Worm (Caenorhabditis elegans) whole organism, L1 larva: ENCODE measurements around the gene T28H10.2.

Experiments used
- C16A3.4 ChIP-seq: fragments of 150-350 bp; optimal IDR thresholded peaks from 2 replicates; lab custom pipeline; 2014; ENCODE audit warnings: missing biosample characterization, missing genetic modification characterization
- F16B12.6 ChIP-seq: fragments of 150-350 bp; optimal IDR thresholded peaks from 2 replicates; lab custom pipeline; 2014; ENCODE audit warnings: missing biosample characterization, missing genetic modification characterization
- aha-1 ChIP-seq: fragments of 150-350 bp; optimal IDR thresholded peaks from 2 replicates; lab custom pipeline; 2014; ENCODE audit warnings: missing biosample characterization, missing genetic modification characterization
- alr-1 ChIP-seq: fragments of 200-800 bp; sonication (Bioruptor generic); optimal IDR thresholded peaks from 2 replicates; lab custom pipeline; 2018; ENCODE audit warnings: borderline replicate concordance, mild to moderate bottlenecking, missing genetic modification characterization, missing compliant biosample characterization
- aly-2 ChIP-seq: fragments of 150-350 bp; optimal IDR thresholded peaks from 2 replicates; lab custom pipeline; 2014; ENCODE audit warnings: missing biosample characterization, missing genetic modification characterization
- ama-1 ChIP-seq: fragments of 150-350 bp; optimal IDR thresholded peaks from 2 replicates; lab custom pipeline; 2014
- blmp-1 ChIP-seq: fragments of 150-350 bp; optimal IDR thresholded peaks from 2 replicates; lab custom pipeline; 2014; ENCODE audit warnings: missing biosample characterization, missing genetic modification characterization
- ceh-63 ChIP-seq: fragments of 200-800 bp; sonication (Bioruptor generic); optimal IDR thresholded peaks from 2 replicates; lab custom pipeline; 2018; ENCODE audit warnings: mild to moderate bottlenecking, missing genetic modification characterization, missing compliant biosample characterization
- ceh-88 ChIP-seq: fragments of 200-800 bp; sonication (Bioruptor generic); IDR thresholded peaks from 2 replicates; pipeline ENCODE4 v1.3.6; 2022; ENCODE audit warnings: missing genetic modification characterization, missing compliant biosample characterization
- ceh-90 ChIP-seq: sonication (generic microtip); optimal IDR thresholded peaks from 2 replicates; lab custom pipeline; 2016; ENCODE audit warnings: missing genetic modification characterization, missing compliant biosample characterization
- ces-1 ChIP-seq: fragments of 150-350 bp; optimal IDR thresholded peaks from 2 replicates; lab custom pipeline; 2014; ENCODE audit warnings: missing biosample characterization, missing genetic modification reagents, missing genetic modification characterization
- dpl-1 ChIP-seq, 3 experiments: fragments of 150-350 bp in 2 of 3; sonication (generic microtip) in 1 of 3; optimal IDR thresholded peaks; 2 replicates each; lab custom pipeline; 2014 to 2017; ENCODE audit warnings: missing biosample characterization in 3 of 3, missing genetic modification characterization in 3 of 3, missing genetic modification reagents in 3 of 3
- dsc-1 ChIP-seq: sonication (generic microtip); optimal IDR thresholded peaks from 2 replicates; lab custom pipeline; 2016; ENCODE audit warnings: mild to moderate bottlenecking, missing genetic modification characterization, missing compliant biosample characterization
- efl-1 ChIP-seq, 4 experiments: fragments of 150-350 bp; optimal IDR thresholded peaks in 3 of 4; peaks in 1 of 4; 1 replicate in 1 of 4; 2 replicates in 3 of 4; lab custom pipeline; 2014; ENCODE audit warnings: missing biosample characterization in 2 of 4, missing genetic modification characterization in 2 of 4, missing genetic modification reagents in 2 of 4
- elt-2 ChIP-seq: sonication (generic microtip); optimal IDR thresholded peaks from 2 replicates; lab custom pipeline; 2016; ENCODE audit warnings: missing genetic modification characterization, mild to moderate bottlenecking, inconsistent platforms, missing compliant biosample characterization, missing genetic modification reagents
- elt-3 ChIP-seq, 6 experiments: fragments of 150-350 bp in 1 of 6; sonication (generic microtip); optimal IDR thresholded peaks; 2 replicates each; lab custom pipeline; 2017 to 2018; ENCODE audit warnings: missing biosample characterization in 6 of 6, missing genetic modification characterization in 6 of 6, inconsistent platforms in 1 of 6
- fkh-10 ChIP-seq: sonication (generic microtip); optimal IDR thresholded peaks from 2 replicates; lab custom pipeline; 2017; ENCODE audit warnings: missing biosample characterization, missing genetic modification reagents, missing genetic modification characterization
- fkh-4 ChIP-seq: sonication (generic microtip); optimal IDR thresholded peaks from 2 replicates; lab custom pipeline; 2016; ENCODE audit warnings: missing compliant biosample characterization, missing genetic modification characterization, borderline replicate concordance
- fkh-8 ChIP-seq: sonication (generic microtip); optimal IDR thresholded peaks from 2 replicates; lab custom pipeline; 2016; ENCODE audit warnings: mild to moderate bottlenecking, missing genetic modification characterization, missing compliant biosample characterization
- fos-1 ChIP-seq: fragments of 150-350 bp; optimal IDR thresholded peaks from 2 replicates; lab custom pipeline; 2014; ENCODE audit warnings: missing biosample characterization, missing genetic modification characterization
- hlh-17 ChIP-seq: fragments of 200-800 bp; sonication (Bioruptor generic); optimal IDR thresholded peaks from 2 replicates; lab custom pipeline; 2018; ENCODE audit warnings: missing genetic modification characterization, mild to moderate bottlenecking, missing compliant biosample characterization, moderate library complexity, borderline replicate concordance
- hpl-2 ChIP-seq: fragments of 150-350 bp; optimal IDR thresholded peaks from 2 replicates; lab custom pipeline; 2014; ENCODE audit warnings: missing biosample characterization, missing genetic modification reagents, missing genetic modification characterization
- jun-1 ChIP-seq: fragments of 150-350 bp; optimal IDR thresholded peaks from 2 replicates; lab custom pipeline; 2014; ENCODE audit warnings: missing biosample characterization, missing genetic modification reagents, missing genetic modification characterization
- lin-15B ChIP-seq: fragments of 150-350 bp; sonication (generic microtip); optimal IDR thresholded peaks from 3 replicates; lab custom pipeline; 2014; ENCODE audit warnings: missing biosample characterization, missing genetic modification characterization
- lin-39 ChIP-seq: fragments of 150-350 bp; optimal IDR thresholded peaks from 2 replicates; lab custom pipeline; 2014; ENCODE audit warnings: missing biosample characterization, missing genetic modification reagents, missing genetic modification characterization
- lir-3 ChIP-seq: sonication (generic microtip); optimal IDR thresholded peaks from 2 replicates; lab custom pipeline; 2016; ENCODE audit warnings: mild to moderate bottlenecking, missing genetic modification characterization, moderate library complexity, missing compliant biosample characterization; ENCODE audit not compliant: poor library complexity
- mab-9 ChIP-seq: fragments of 200-800 bp; sonication (Bioruptor generic); IDR thresholded peaks from 2 replicates; pipeline ENCODE4 v1.3.6; 2022; ENCODE audit warnings: missing genetic modification reagents, missing genetic modification characterization, missing compliant biosample characterization
- mdl-1 ChIP-seq, 2 experiments: fragments of 150-350 bp; optimal IDR thresholded peaks; 2 replicates each; lab custom pipeline; 2014 to 2017; ENCODE audit warnings: missing biosample characterization in 2 of 2, missing genetic modification characterization in 2 of 2, inconsistent platforms in 1 of 2
- nhr-11 ChIP-seq: fragments of 150-350 bp; optimal IDR thresholded peaks from 2 replicates; lab custom pipeline; 2014; ENCODE audit warnings: missing biosample characterization, missing genetic modification characterization
- nhr-20 ChIP-seq: sonication (generic microtip); optimal IDR thresholded peaks from 2 replicates; lab custom pipeline; 2016; ENCODE audit warnings: mild to moderate bottlenecking, missing genetic modification characterization, missing compliant biosample characterization
- nhr-237 ChIP-seq: fragments of 150-350 bp; optimal IDR thresholded peaks from 2 replicates; lab custom pipeline; 2014; ENCODE audit warnings: missing biosample characterization, missing genetic modification characterization
- nhr-28 ChIP-seq: fragments of 150-350 bp; optimal IDR thresholded peaks from 2 replicates; lab custom pipeline; 2014; ENCODE audit warnings: missing biosample characterization, missing genetic modification characterization
- nhr-84 ChIP-seq: sonication (generic microtip); optimal IDR thresholded peaks from 2 replicates; lab custom pipeline; 2017; ENCODE audit warnings: missing biosample characterization, missing genetic modification characterization
- nhr-90 ChIP-seq: sonication (generic microtip); optimal IDR thresholded peaks from 2 replicates; lab custom pipeline; 2016; ENCODE audit warnings: mild to moderate bottlenecking, missing genetic modification characterization, missing compliant biosample characterization; ENCODE audit not compliant: poor library complexity
- pax-3 ChIP-seq: fragments of 200-800 bp; sonication (Bioruptor generic); optimal IDR thresholded peaks from 2 replicates; lab custom pipeline; 2018; ENCODE audit warnings: mild to moderate bottlenecking, missing genetic modification characterization, moderate library complexity, missing compliant biosample characterization
- pqm-1 ChIP-seq: sonication (generic microtip); optimal IDR thresholded peaks from 3 replicates; lab custom pipeline; 2017; ENCODE audit warnings: missing biosample characterization, missing genetic modification characterization
- rnt-1 ChIP-seq: sonication (generic microtip); optimal IDR thresholded peaks from 2 replicates; lab custom pipeline; 2016; ENCODE audit warnings: mild to moderate bottlenecking, missing genetic modification characterization, moderate library complexity, missing compliant biosample characterization
- snu-23 ChIP-seq: sonication (generic microtip); optimal IDR thresholded peaks from 2 replicates; lab custom pipeline; 2016; ENCODE audit warnings: missing genetic modification characterization, missing compliant biosample characterization
- sox-4 ChIP-seq: sonication (generic microtip); optimal IDR thresholded peaks from 2 replicates; lab custom pipeline; 2016; ENCODE audit warnings: missing genetic modification characterization, missing compliant biosample characterization
- sptf-1 ChIP-seq: fragments of 150-350 bp; optimal IDR thresholded peaks from 2 replicates; lab custom pipeline; 2014; ENCODE audit warnings: missing biosample characterization, missing genetic modification characterization
- sup-37 ChIP-seq: fragments of 200-800 bp; sonication (Bioruptor generic); optimal IDR thresholded peaks from 2 replicates; lab custom pipeline; 2018; ENCODE audit warnings: mild to moderate bottlenecking, missing genetic modification characterization, missing compliant biosample characterization
- swsn-7 ChIP-seq: sonication (generic microtip); optimal IDR thresholded peaks from 2 replicates; lab custom pipeline; 2016; ENCODE audit warnings: missing genetic modification characterization, missing compliant biosample characterization
- tbx-2 ChIP-seq: sonication (generic microtip); optimal IDR thresholded peaks from 2 replicates; lab custom pipeline; 2016; ENCODE audit warnings: missing genetic modification characterization, missing compliant biosample characterization
- tlp-1 ChIP-seq: fragments of 150-350 bp; optimal IDR thresholded peaks from 2 replicates; lab custom pipeline; 2014; ENCODE audit warnings: missing biosample characterization, missing genetic modification characterization
- unc-130 ChIP-seq: fragments of 150-350 bp; optimal IDR thresholded peaks from 2 replicates; lab custom pipeline; 2017; ENCODE audit warnings: missing biosample characterization, missing genetic modification characterization, inconsistent platforms
- unc-62 ChIP-seq: fragments of 150-350 bp; optimal IDR thresholded peaks from 2 replicates; lab custom pipeline; 2014; ENCODE audit warnings: missing biosample characterization, missing genetic modification reagents, missing genetic modification characterization
- unc-86 ChIP-seq: sonication (generic microtip); optimal IDR thresholded peaks from 2 replicates; lab custom pipeline; 2016; ENCODE audit warnings: missing genetic modification characterization, missing compliant biosample characterization
- unc-98 ChIP-seq: fragments of 200-800 bp; sonication (Bioruptor generic); IDR thresholded peaks from 2 replicates; pipeline ENCODE4 v1.3.6; 2022; ENCODE audit warnings: missing genetic modification characterization, missing compliant biosample characterization
- zag-1 ChIP-seq: fragments of 150-350 bp; optimal IDR thresholded peaks from 2 replicates; lab custom pipeline; 2014; ENCODE audit warnings: missing biosample characterization, missing genetic modification characterization
- zip-4 ChIP-seq: fragments of 200-800 bp; sonication (Bioruptor generic); optimal IDR thresholded peaks from 2 replicates; lab custom pipeline; 2018; ENCODE audit warnings: mild to moderate bottlenecking, missing genetic modification characterization, moderate library complexity, missing compliant biosample characterization
- ztf-11 ChIP-seq, 2 experiments: sonication (generic microtip); optimal IDR thresholded peaks; 2 replicates each; lab custom pipeline; 2016 to 2017; ENCODE audit warnings: missing genetic modification characterization in 2 of 2, missing biosample characterization in 1 of 2, missing compliant biosample characterization in 1 of 2

The T28H10.2 gene

DNA sequence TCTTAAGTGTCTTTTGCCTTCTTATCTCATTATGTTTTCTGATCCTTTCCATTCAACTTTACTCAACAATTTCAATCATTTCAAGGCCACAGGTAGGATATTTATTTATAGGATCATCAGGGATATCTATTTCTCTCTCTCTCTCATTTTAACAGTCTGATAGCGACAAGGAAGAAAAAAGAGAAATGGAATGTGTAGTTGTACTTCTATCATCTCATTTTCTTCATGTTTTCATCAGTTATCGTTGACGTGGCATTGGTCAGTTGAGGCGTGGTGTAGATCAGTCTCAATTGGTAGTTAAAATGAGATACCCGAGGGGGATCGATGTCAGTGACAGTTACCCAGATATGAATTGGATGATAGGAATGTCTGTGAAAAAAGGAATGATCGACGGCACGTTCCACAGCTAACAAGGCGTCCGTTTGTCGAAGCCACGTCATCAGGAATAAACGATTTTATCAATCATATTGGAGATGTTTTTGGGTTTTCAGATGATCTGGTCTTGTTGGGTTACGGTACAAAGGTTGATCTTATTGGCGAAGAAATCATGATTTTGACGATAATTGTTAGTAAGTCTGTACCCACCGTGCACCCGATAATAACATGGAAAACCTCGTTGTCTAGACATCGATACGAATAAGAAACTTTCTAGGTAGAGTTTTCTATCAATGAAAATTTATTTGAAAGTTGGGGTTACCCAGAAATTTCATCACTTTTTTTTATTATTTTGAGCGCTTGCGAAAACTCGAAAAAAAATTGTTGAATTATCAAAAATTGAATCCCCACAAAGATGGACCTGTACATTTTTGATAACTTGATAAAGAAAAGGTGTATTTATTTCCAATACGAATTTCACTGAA, 41.7 kb upstream of the T28H10.2 start:
- peak; percentile 64 for TF ChIP-seq unc-130 (tag; lab: Kevin White, UChicago)
- TF ChIP-seq elt-3 (tag; optimal IDR thresholded peaks at IDR 0.05; lab: Kevin White, UChicago): peak; percentile 22 to 98 (median 84)
- no peak for TF ChIP-seq sup-37 (GFP tag; lab: Kevin White, UChicago)
- no peak for TF ChIP-seq dpl-1 (GFP tag; optimal IDR thresholded peaks at IDR 0.05; lab: Kevin White, UChicago)
- no peak for TF ChIP-seq jun-1 (tag; lab: Kevin White, UChicago)
- peak; percentile 85 for TF ChIP-seq blmp-1 (tag; lab: Kevin White, UChicago)
- no peak for TF ChIP-seq zip-4 (GFP tag; lab: Kevin White, UChicago)
- TF ChIP-seq dsc-1 (tag; lab: Kevin White, UChicago): no peak
- no peak for TF ChIP-seq unc-98
- TF ChIP-seq C16A3.4 (tag; lab: Kevin White, UChicago): peak; percentile 63
- no peak for TF ChIP-seq ceh-63 (GFP tag; lab: Kevin White, UChicago)
- TF ChIP-seq sptf-1 (tag; lab: Kevin White, UChicago): no peak
- TF ChIP-seq fkh-4 (tag; lab: Kevin White, UChicago): no peak
- no peak for TF ChIP-seq ceh-88
- no peak for TF ChIP-seq hlh-17 (GFP tag; lab: Kevin White, UChicago)
- TF ChIP-seq unc-62: no peak
- peak; percentile 72 for TF ChIP-seq tbx-2
- peak; percentile 64 for TF ChIP-seq snu-23
- TF ChIP-seq aha-1 (tag; lab: Kevin White, UChicago): no peak
- no peak for TF ChIP-seq lin-15B (tag; lab: Kevin White, UChicago)
- TF ChIP-seq fkh-10 (GFP tag; lab: Kevin White, UChicago): no peak
- TF ChIP-seq ces-1 (GFP tag; lab: Kevin White, UChicago): no peak
- peak; percentile 79 for TF ChIP-seq nhr-20
- no peak for TF ChIP-seq mab-9 (GFP tag; lab: Robert Waterston, UW)
- TF ChIP-seq nhr-237 (tag; lab: Kevin White, UChicago): no peak
- no peak for TF ChIP-seq F16B12.6 (tag; lab: Kevin White, UChicago)
- no peak for TF ChIP-seq zag-1 (tag; lab: Kevin White, UChicago)
- no peak for TF ChIP-seq unc-86 (tag; lab: Kevin White, UChicago)
- TF ChIP-seq rnt-1: no peak
- no peak for TF ChIP-seq sox-4 (tag; lab: Kevin White, UChicago)
- no peak for TF ChIP-seq swsn-7 (tag; lab: Kevin White, UChicago)
- peak; percentile 73 for TF ChIP-seq nhr-90
- no peak for TF ChIP-seq nhr-28 (tag; lab: Kevin White, UChicago)
- TF ChIP-seq ztf-11 (tag; optimal IDR thresholded peaks at IDR 0.05; lab: Kevin White, UChicago): no peak
- TF ChIP-seq pax-3: no peak
- TF ChIP-seq fkh-8: no peak
- TF ChIP-seq aly-2 (tag; lab: Kevin White, UChicago): no peak
- no peak for TF ChIP-seq hpl-2
- peak in 1 of 2 experiments; percentile 1 for TF ChIP-seq efl-1 (optimal IDR thresholded peaks at IDR 0.05; lab: Kevin White, UChicago)
- peak in 1 of 2 experiments; percentile 59 for TF ChIP-seq efl-1 (GFP tag; optimal IDR thresholded peaks at IDR 0.05 in 1 of 2; lab: Kevin White, UChicago)
- no peak for TF ChIP-seq lin-39 (tag; lab: Kevin White, UChicago)
- TF ChIP-seq fos-1 (tag; lab: Kevin White, UChicago): no peak
- TF ChIP-seq nhr-84 (tag; lab: Kevin White, UChicago): no peak
- no peak for TF ChIP-seq pqm-1 (tag; lab: Kevin White, UChicago)
- TF ChIP-seq alr-1 (tag; lab: Kevin White, UChicago): no peak
- TF ChIP-seq ceh-90 (tag; lab: Kevin White, UChicago): no peak
- TF ChIP-seq tlp-1 (tag; lab: Kevin White, UChicago): no peak
- peak in 1 of 2 experiments; percentile 34 for TF ChIP-seq mdl-1 (tag; optimal IDR thresholded peaks at IDR 0.05; lab: Kevin White, UChicago)
- no peak for TF ChIP-seq nhr-11
- no peak for TF ChIP-seq elt-2 (tag; lab: Kevin White, UChicago)
- no peak for TF ChIP-seq lir-3 (tag; lab: Kevin White, UChicago)
- TF ChIP-seq ama-1 (lab: Kevin White, UChicago): peak; percentile 6
